Worm (Caenorhabditis elegans): ENCODE measurements around the gene exc-9.

The exc-9 gene

ce11 chrIV:7961889-7962342 is 21.1 kb upstream of the exc-9 start:
- TF ChIP-seq F49E8.2 (tag; optimal IDR thresholded peaks at IDR 0.05; ENCODE audit: borderline replicate concordance) (peak; percentile 94), duxl-1 (tag; optimal IDR thresholded peaks at IDR 0.05; ENCODE audit: poor library complexity) (peak; percentile 60), spr-3 (GFP tag; optimal IDR thresholded peaks at IDR 0.05) (no peak), zfp-2 (tag; optimal IDR thresholded peaks at IDR 0.05) (no peak), nhr-11 (tag; optimal IDR thresholded peaks at IDR 0.05) (no peak), php-3 (GFP tag; IDR thresholded peaks at IDR 0.05) (no peak), attf-4 (tag; optimal IDR thresholded peaks at IDR 0.05) (no peak), lim-7 (GFP tag; IDR thresholded peaks at IDR 0.05) (no peak), nhr-111 (GFP tag; optimal IDR thresholded peaks at IDR 0.05) (no peak), unc-39 (tag; optimal IDR thresholded peaks at IDR 0.05) (no peak), egl-43 (GFP tag; IDR thresholded peaks at IDR 0.05) (no peak), lsy-2 (tag; optimal IDR thresholded peaks at IDR 0.05) (no peak), R02D3.7 (tag; optimal IDR thresholded peaks at IDR 0.05) (no peak), nhr-48 (tag; optimal IDR thresholded peaks at IDR 0.05) (no peak), aha-1 (tag) (no peak), ztf-11 (tag; optimal IDR thresholded peaks at IDR 0.05) (no peak), nhr-102 (tag; optimal IDR thresholded peaks at IDR 0.05) (no peak), ceh-44 (GFP tag; IDR thresholded peaks at IDR 0.05) (no peak), F10B5.3 (tag; optimal IDR thresholded peaks at IDR 0.05) (no peak), lin-13 (GFP tag; optimal IDR thresholded peaks at IDR 0.05) (peak; percentile 27), pha-4 (GFP tag; IDR thresholded peaks at IDR 0.05) (peak; percentile 67; the same call in 1 of the 2 replicates), pha-4 (tag; optimal IDR thresholded peaks at IDR 0.05) (no peak), mep-1 (tag; optimal IDR thresholded peaks at IDR 0.05) (no peak), nhr-42 (GFP tag; IDR thresholded peaks at IDR 0.05) (no peak), zag-1 (tag; optimal IDR thresholded peaks at IDR 0.05) (no peak), daf-12 (tag; optimal IDR thresholded peaks at IDR 0.05) (no peak), skn-1 (tag; optimal IDR thresholded peaks at IDR 0.05) (no peak), lin-38 (GFP tag; IDR thresholded peaks at IDR 0.05) (peak; percentile 75), lir-3 (tag; optimal IDR thresholded peaks at IDR 0.05) (no peak), ama-1 (optimal IDR thresholded peaks at IDR 0.05) (peak; percentile 49), ZK337.2 (GFP tag; IDR thresholded peaks at IDR 0.05) (no peak), mdt-29 (GFP tag; IDR thresholded peaks at IDR 0.05) (no peak), Y48G9A.11 (GFP tag; IDR thresholded peaks at IDR 0.05) (0 out of 2 replicates have a peak, but pooled peaks have one; percentile 48), unc-62 (GFP tag; optimal IDR thresholded peaks at IDR 0.05 in 1 of 2) (no peak), unc-62 (tag; optimal IDR thresholded peaks at IDR 0.05) (no peak), tra-1 (GFP tag; IDR thresholded peaks at IDR 0.05) (no peak), sdz-12 (GFP tag; optimal IDR thresholded peaks at IDR 0.05) (no peak), nhr-28 (tag; optimal IDR thresholded peaks at IDR 0.05) (no peak), zfp-3 (GFP tag; conservative IDR thresholded peaks at IDR 0.05) (no peak), ces-1 (GFP tag; optimal IDR thresholded peaks at IDR 0.05) (no peak), T20F7.1 (GFP tag; optimal IDR thresholded peaks at IDR 0.05) (no peak), nhr-25 (tag; optimal IDR thresholded peaks at IDR 0.05; ENCODE audit: borderline replicate concordance, insufficient read depth) (no peak), nhr-237 (tag; optimal IDR thresholded peaks at IDR 0.05) (no peak), mes-2 (tag; optimal IDR thresholded peaks at IDR 0.05; ENCODE audit: poor library complexity, severe bottlenecking) (no peak), nhr-6 (tag; optimal IDR thresholded peaks at IDR 0.05) (no peak), arid-1 (GFP tag; conservative IDR thresholded peaks at IDR 0.05) (peak; percentile 52; the same call in 1 of the 2 replicates), hlh-30 (tag; optimal IDR thresholded peaks at IDR 0.05; ENCODE audit: insufficient read depth) (no peak), fos-1 (tag; optimal IDR thresholded peaks at IDR 0.05) (no peak), mxl-2 (GFP tag; conservative IDR thresholded peaks at IDR 0.05) (no peak), lin-29 (GFP tag; IDR thresholded peaks at IDR 0.05) (no peak), nhr-41 (GFP tag; IDR thresholded peaks at IDR 0.05) (no peak), cey-2 (tag; optimal IDR thresholded peaks at IDR 0.05; ENCODE audit: borderline replicate concordance, insufficient read depth) (no peak)
